Worm (Caenorhabditis elegans): ENCODE measurements around the gene dpy-11.
A peak's percentile ranks its signal among the peaks of the same experiment; 100 is the strongest.

The dpy-11 gene

ce11 chrV:6506238-6506956 is 8.6 kb downstream of the dpy-11 start:
- TF ChIP-seq nhr-11 (tag; optimal IDR thresholded peaks at IDR 0.05) = no peak
- no peak for TF ChIP-seq elt-3 (tag; optimal IDR thresholded peaks at IDR 0.05)
- TF ChIP-seq ztf-11 (tag; optimal IDR thresholded peaks at IDR 0.05) = no peak
- no peak for TF ChIP-seq lsy-12 (tag; optimal IDR thresholded peaks at IDR 0.05)
- TF ChIP-seq nhr-76 (tag; optimal IDR thresholded peaks at IDR 0.05) = no peak
- no peak for TF ChIP-seq jun-1 (tag; optimal IDR thresholded peaks at IDR 0.05)
- no peak for TF ChIP-seq nhr-28 (tag; optimal IDR thresholded peaks at IDR 0.05)
- TF ChIP-seq unc-62 (GFP tag; optimal IDR thresholded peaks at IDR 0.05) = no peak
- TF ChIP-seq hmg-11 (tag; optimal IDR thresholded peaks at IDR 0.05) = no peak
- TF ChIP-seq R02D3.7 (tag; optimal IDR thresholded peaks at IDR 0.05) = no peak
- TF ChIP-seq mdl-1 (tag; optimal IDR thresholded peaks at IDR 0.05) = no peak

ce11 chrV:6505339-6505811 is 9.7 kb downstream of the dpy-11 start, which contains the start of gene W01A11.7:
TSS of gene W01A11.7 (minus strand) at chrV:6505389.
- TF ChIP-seq snpc-4 (tag; optimal IDR thresholded peaks at IDR 0.05) (no peak), ceh-82 (tag; optimal IDR thresholded peaks at IDR 0.05) (no peak), nhr-12 (tag; optimal IDR thresholded peaks at IDR 0.05) (no peak)

ce11 chrV:6504131-6504827 is 10.8 kb downstream of the dpy-11 start, which contains the start of gene moc-2:
TSS of gene moc-2 (minus strand) at chrV:6504181.
- no peak for TF ChIP-seq ceh-9 (tag; optimal IDR thresholded peaks at IDR 0.05)
- TF ChIP-seq snpc-4 (tag; optimal IDR thresholded peaks at IDR 0.05) = no peak
- TF ChIP-seq nhr-76 (tag; optimal IDR thresholded peaks at IDR 0.05) = no peak
- no peak for TF ChIP-seq ceh-28 (tag; optimal IDR thresholded peaks at IDR 0.05)
- TF ChIP-seq unc-62 (GFP tag; optimal IDR thresholded peaks at IDR 0.05) = no peak
- no peak for TF ChIP-seq lin-39 (tag; optimal IDR thresholded peaks at IDR 0.05)
- TF ChIP-seq skn-1 (tag; optimal IDR thresholded peaks at IDR 0.05) = no peak

ce11 chrV:6503158-6503557 is 11.9 kb downstream of the dpy-11 start:
- TF ChIP-seq nhr-67 (tag; optimal IDR thresholded peaks at IDR 0.05) (no peak), nhr-25 (tag; optimal IDR thresholded peaks at IDR 0.05) (peak; percentile 0), nhr-77 (tag; optimal IDR thresholded peaks at IDR 0.05) (no peak), lin-39 (tag; optimal IDR thresholded peaks at IDR 0.05) (peak; percentile 39)

ce11 chrV:6498903-6499302 is 16.1 kb downstream of the dpy-11 start, which contains the start of gene W01A11.1:
TSS of gene W01A11.1 (plus strand) at chrV:6499224.
- TF ChIP-seq elt-2 (tag; optimal IDR thresholded peaks at IDR 0.05) = peak; percentile 37
- TF ChIP-seq ceh-28 (tag; optimal IDR thresholded peaks at IDR 0.05) = no peak
- no peak for TF ChIP-seq mdl-1 (tag; optimal IDR thresholded peaks at IDR 0.05)

ce11 chrV:6498441-6498840 is 16.6 kb downstream of the dpy-11 start:
- no peak for TF ChIP-seq mml-1 (tag; optimal IDR thresholded peaks at IDR 0.05)
- no peak for TF ChIP-seq ceh-9 (tag; optimal IDR thresholded peaks at IDR 0.05)
- TF ChIP-seq elt-1 (tag; optimal IDR thresholded peaks at IDR 0.05) = peak; percentile 47

- TF ChIP-seq lin-15B (tag; optimal IDR thresholded peaks at IDR 0.05) (no peak), hmg-11 (tag; optimal IDR thresholded peaks at IDR 0.05) (no peak), unc-62 (GFP tag; optimal IDR thresholded peaks at IDR 0.05) (no peak), sea-2 (GFP tag; optimal IDR thresholded peaks at IDR 0.05) (no peak), snpc-4 (tag; optimal IDR thresholded peaks at IDR 0.05) (no peak), nhr-237 (tag; optimal IDR thresholded peaks at IDR 0.05) (no peak), elt-1 (tag; optimal IDR thresholded peaks at IDR 0.05) (no peak), fos-1 (tag; optimal IDR thresholded peaks at IDR 0.05) (no peak), ama-1 (optimal IDR thresholded peaks at IDR 0.05) (no peak), eor-1 (tag; optimal IDR thresholded peaks at IDR 0.05) (no peak), mml-1 (tag; optimal IDR thresholded peaks at IDR 0.05) (no peak), elt-2 (tag; optimal IDR thresholded peaks at IDR 0.05) (no peak), nhr-12 (tag; optimal IDR thresholded peaks at IDR 0.05) (no peak), ZK546.5 (tag; optimal IDR thresholded peaks at IDR 0.05) (no peak), ceh-28 (tag; optimal IDR thresholded peaks at IDR 0.05) (no peak), lsy-12 (tag; optimal IDR thresholded peaks at IDR 0.05) (no peak), lin-39 (tag; optimal IDR thresholded peaks at IDR 0.05) (no peak), nhr-23 (tag; optimal IDR thresholded peaks at IDR 0.05) (no peak), mdl-1 (tag; optimal IDR thresholded peaks at IDR 0.05) (no peak), jun-1 (tag; optimal IDR thresholded peaks at IDR 0.05) (no peak)
Observed at ce11 chrV:6496611-6497158, 18.4 kb downstream of the dpy-11 start, which contains the start of gene dgtr-1. TSS of gene dgtr-1 (plus strand) at chrV:6497108.
